Fruit fly (Drosophila melanogaster) whole organism, adult: Measurements from ENCODE around the gene Ir68a.

Source experiments
- CG11617 ChIP-seq: fragments of 200-800 bp; sonication (Bioruptor generic); optimal IDR thresholded peaks from 2 replicates; lab custom pipeline; 2017; ENCODE audit warnings: mild to moderate bottlenecking, missing biosample characterization, missing genetic modification reagents, missing genetic modification characterization
- CG12768 ChIP-seq: fragments of 200-800 bp; sonication (Bioruptor generic); optimal IDR thresholded peaks from 2 replicates; lab custom pipeline; 2017; ENCODE audit warnings: missing biosample characterization, missing genetic modification characterization, mild to moderate bottlenecking, moderate library complexity, missing genetic modification reagents
- CG14711 ChIP-seq: fragments of 200-800 bp; sonication (Bioruptor generic); optimal IDR thresholded peaks from 2 replicates; lab custom pipeline; 2018; ENCODE audit warnings: missing biosample characterization, mild to moderate bottlenecking, missing genetic modification characterization, moderate library complexity
- CG1620 ChIP-seq: fragments of 200-800 bp; sonication (Bioruptor generic); optimal IDR thresholded peaks from 2 replicates; lab custom pipeline; 2016; ENCODE audit warnings: missing biosample characterization, missing genetic modification characterization
- CG33017 ChIP-seq: fragments of 200-800 bp; sonication (Bioruptor generic); optimal IDR thresholded peaks from 2 replicates; lab custom pipeline; 2018; ENCODE audit warnings: missing biosample characterization, mild to moderate bottlenecking, missing genetic modification characterization, moderate library complexity
- CG5204 ChIP-seq: fragments of 200-800 bp; sonication (Bioruptor generic); optimal IDR thresholded peaks from 2 replicates; lab custom pipeline; 2016; ENCODE audit warnings: missing biosample characterization, missing genetic modification characterization
- CG7045 ChIP-seq: fragments of 200-800 bp; sonication (Bioruptor generic); optimal IDR thresholded peaks from 2 replicates; lab custom pipeline; 2017; ENCODE audit warnings: missing biosample characterization, mild to moderate bottlenecking, missing genetic modification characterization
- CG7101 ChIP-seq: fragments of 200-800 bp; sonication (Bioruptor generic); optimal IDR thresholded peaks from 2 replicates; lab custom pipeline; 2018; ENCODE audit warnings: missing biosample characterization, mild to moderate bottlenecking, missing genetic modification characterization, moderate library complexity
- Crg-1 ChIP-seq: fragments of 200-800 bp; sonication (Bioruptor generic); optimal IDR thresholded peaks from 2 replicates; lab custom pipeline; 2016; ENCODE audit warnings: missing biosample characterization, missing genetic modification characterization
- Hr96 ChIP-seq: fragments of 200-800 bp; sonication (Bioruptor generic); optimal IDR thresholded peaks from 2 replicates; lab custom pipeline; 2016; ENCODE audit warnings: missing biosample characterization, missing genetic modification characterization
- Mnt ChIP-seq: fragments of 200-800 bp; sonication (Bioruptor generic); optimal IDR thresholded peaks from 2 replicates; lab custom pipeline; 2016; ENCODE audit warnings: missing biosample characterization, mild to moderate bottlenecking, missing genetic modification characterization
- bab1 ChIP-seq: fragments of 200-800 bp; sonication (Bioruptor generic); optimal IDR thresholded peaks from 3 replicates; lab custom pipeline; 2019; ENCODE audit warnings: missing biosample characterization, mild to moderate bottlenecking, missing genetic modification characterization, moderate library complexity
- cic ChIP-seq: fragments of 200-800 bp; sonication (Bioruptor generic); optimal IDR thresholded peaks from 2 replicates; lab custom pipeline; 2017; ENCODE audit warnings: missing biosample characterization, mild to moderate bottlenecking, missing genetic modification characterization, moderate library complexity
- cnc ChIP-seq, 2 experiments: fragments of >200 bp; optimal IDR thresholded peaks; 2 replicates each; lab custom pipeline; 2017
- kay ChIP-seq: fragments of 200-800 bp; sonication (Bioruptor generic); peaks from one replicate; lab custom pipeline; 2016; ENCODE audit warnings: missing biosample characterization, missing genetic modification characterization, borderline replicate concordance
- ovo ChIP-seq: fragments of 200-800 bp; sonication (Bioruptor generic); optimal IDR thresholded peaks from 2 replicates; lab custom pipeline; 2016; ENCODE audit warnings: missing biosample characterization, missing genetic modification characterization
- pad ChIP-seq: fragments of 200-800 bp; sonication (Bioruptor generic); optimal IDR thresholded peaks from 3 replicates; lab custom pipeline; 2017; ENCODE audit warnings: missing biosample characterization, missing genetic modification characterization, mild to moderate bottlenecking, moderate library complexity, missing genetic modification reagents
- tj ChIP-seq: fragments of 200-800 bp; sonication (Bioruptor generic); optimal IDR thresholded peaks from 3 replicates; lab custom pipeline; 2017; ENCODE audit warnings: missing biosample characterization, mild to moderate bottlenecking, missing genetic modification characterization, moderate library complexity
- toe ChIP-seq: fragments of 200-800 bp; sonication (Bioruptor generic); optimal IDR thresholded peaks from 2 replicates; lab custom pipeline; 2016; ENCODE audit warnings: missing biosample characterization, missing genetic modification characterization

Gene Ir68a

dm6 chr3L:11236118-11236517 lies at the start of gene Ir68a:
Gene Ir68a, minus strand, starts transcription at chr3L:11236218.
- TF ChIP-seq tj (no peak), CG7045 (no peak), bab1 (no peak), cic (GFP tag; lab: Kevin White, UChicago) (no peak), toe (no peak)

- TF ChIP-seq tj (no peak), CG7045 (peak; percentile 13), CG14711 (peak; percentile 56)
Measured at dm6 chr3L:11285066-11285465, 49.0 kb upstream of the Ir68a start.

- TF ChIP-seq bab1 (no peak), cic (GFP tag; lab: Kevin White, UChicago) (peak; percentile 31), CG5204 (GFP tag; lab: Kevin White, UChicago) (no peak), toe (no peak), tj (no peak)
Measured at dm6 chr3L:11284091-11285023, 48.3 kb upstream of the Ir68a start.

- TF ChIP-seq pad (GFP tag; lab: Kevin White, UChicago) (no peak), CG33017 (tag; lab: Kevin White, UChicago) (no peak), tj (peak; percentile 47)
Measured at dm6 chr3L:11280574-11281135, 44.6 kb upstream of the Ir68a start.

- TF ChIP-seq CG11617 (GFP tag; lab: Kevin White, UChicago), result no peak
- TF ChIP-seq Hr96 (GFP tag; lab: Kevin White, UChicago), result no peak
Measured at dm6 chr3L:11279321-11279827, 43.4 kb upstream of the Ir68a start.

- TF ChIP-seq Mnt (GFP tag; lab: Kevin White, UChicago), result no peak
- peak; percentile 7 for TF ChIP-seq CG11617 (GFP tag; lab: Kevin White, UChicago)
- no peak for TF ChIP-seq CG1620 (GFP tag; lab: Kevin White, UChicago)
- no peak for TF ChIP-seq cnc (optimal IDR thresholded peaks at IDR 0.05; lab: Kevin White, UChicago)
- no peak for TF ChIP-seq toe
- no peak for TF ChIP-seq CG7045
- no peak for TF ChIP-seq CG7101 (tag; lab: Kevin White, UChicago)
- TF ChIP-seq pad (GFP tag; lab: Kevin White, UChicago), result no peak
- TF ChIP-seq CG33017 (tag; lab: Kevin White, UChicago), result peak; percentile 4
Measured at dm6 chr3L:11278448-11279320, 42.7 kb upstream of the Ir68a start.

- TF ChIP-seq CG1620 (GFP tag; lab: Kevin White, UChicago), result no peak
- TF ChIP-seq bab1, result no peak
- no peak for TF ChIP-seq CG12768 (GFP tag; lab: Kevin White, UChicago)
- TF ChIP-seq CG14711, result no peak
- peak; percentile 21 for TF ChIP-seq Mnt (GFP tag; lab: Kevin White, UChicago)
- TF ChIP-seq pad (GFP tag; lab: Kevin White, UChicago), result no peak
- TF ChIP-seq toe, result no peak
- TF ChIP-seq tj, result peak; percentile 7
- peak; percentile 23 for TF ChIP-seq CG7045
- no peak for TF ChIP-seq kay (GFP tag; lab: Kevin White, UChicago)
- TF ChIP-seq CG7101 (tag; lab: Kevin White, UChicago), result peak; percentile 36
- peak; percentile 94 for TF ChIP-seq cic (GFP tag; lab: Kevin White, UChicago)
- peak; percentile 52 for TF ChIP-seq CG5204 (GFP tag; lab: Kevin White, UChicago)
- no peak for TF ChIP-seq cnc (optimal IDR thresholded peaks at IDR 0.05; lab: Kevin White, UChicago)
- TF ChIP-seq ovo (GFP tag; lab: Kevin White, UChicago), result peak; percentile 67
- no peak for TF ChIP-seq Crg-1
- TF ChIP-seq CG33017 (tag; lab: Kevin White, UChicago), result peak; percentile 36
- TF ChIP-seq CG11617 (GFP tag; lab: Kevin White, UChicago), result peak; percentile 45
Measured at dm6 chr3L:11276020-11276419, 40.0 kb upstream of the Ir68a start.
